Worm (Caenorhabditis elegans): ENCODE results near the gene gpa-9.
A peak's percentile ranks its signal among the peaks of the same experiment; 100 is the strongest.

The gpa-9 gene

ce11 chrV:12596795-12597194 is 52.3 kb downstream of the gpa-9 start:
- TF ChIP-seq sea-1 (GFP tag; conservative IDR thresholded peaks at IDR 0.05): peak; percentile 77
- TF ChIP-seq aly-1 (tag; optimal IDR thresholded peaks at IDR 0.05): peak; percentile 80
- TF ChIP-seq scrt-1 (GFP tag; IDR thresholded peaks at IDR 0.05): peak; percentile 71
- TF ChIP-seq F13C5.2 (tag; optimal IDR thresholded peaks at IDR 0.05): peak; percentile 85
- TF ChIP-seq flt-1 (GFP tag; IDR thresholded peaks at IDR 0.05): peak; percentile 76
- no peak for TF ChIP-seq ama-1 (optimal IDR thresholded peaks at IDR 0.05)
- TF ChIP-seq tbx-37 (GFP tag; conservative IDR thresholded peaks at IDR 0.05): peak; percentile 47
- peak; percentile 65 for TF ChIP-seq tra-4 (tag; optimal IDR thresholded peaks at IDR 0.05)
- TF ChIP-seq ceh-13 (GFP tag; optimal IDR thresholded peaks at IDR 0.05): peak; percentile 62
- peak; percentile 42 for TF ChIP-seq B0310.2 (tag; optimal IDR thresholded peaks at IDR 0.05)
- peak; percentile 45 for TF ChIP-seq ceh-36 (tag; optimal IDR thresholded peaks at IDR 0.05)
- TF ChIP-seq hmbx-1 (tag; optimal IDR thresholded peaks at IDR 0.05): peak; percentile 43
- peak; percentile 90 for TF ChIP-seq hmg-4 (GFP tag; optimal IDR thresholded peaks at IDR 0.05)
- peak; percentile 19 for TF ChIP-seq ets-7 (tag; optimal IDR thresholded peaks at IDR 0.05)
- TF ChIP-seq pes-1 (GFP tag; IDR thresholded peaks at IDR 0.05): no peak; the same call in 1 of the 2 replicates
- TF ChIP-seq hnd-1 (tag; optimal IDR thresholded peaks at IDR 0.05): peak; percentile 30
- no peak for TF ChIP-seq tbx-11 (GFP tag; IDR thresholded peaks at IDR 0.05)

ce11 chrV:12596196-12596595 is 52.9 kb downstream of the gpa-9 start, which contains the start of gene mma-1:
Gene mma-1 (minus strand): TSS chrV:12596296.
- TF ChIP-seq ets-7 (tag; optimal IDR thresholded peaks at IDR 0.05) (no peak), tbx-37 (GFP tag; conservative IDR thresholded peaks at IDR 0.05) (no peak), hnd-1 (tag; optimal IDR thresholded peaks at IDR 0.05) (no peak), aly-1 (tag; optimal IDR thresholded peaks at IDR 0.05) (no peak), ama-1 (optimal IDR thresholded peaks at IDR 0.05) (no peak), ceh-36 (tag; optimal IDR thresholded peaks at IDR 0.05) (no peak), scrt-1 (GFP tag; IDR thresholded peaks at IDR 0.05) (no peak), hmg-4 (GFP tag; optimal IDR thresholded peaks at IDR 0.05) (no peak), tbx-11 (GFP tag; IDR thresholded peaks at IDR 0.05) (no peak)

Data from whole organism, early embryonic.